Fruit fly (Drosophila melanogaster): ENCODE data around the gene kat80.

dm6 chrX:16323536-16323935, 47.6 kb upstream of the kat80 start:
- TF ChIP-seq CG8478 (optimal IDR thresholded peaks at IDR 0.05) (no peak), CTCF (optimal IDR thresholded peaks at IDR 0.05) (no peak)

Data from S2 (cell line).